Fruit fly (Drosophila melanogaster) whole organism, prepupa: Measurements from ENCODE around the gene CG10959.

Experiments used
- Blimp-1 ChIP-seq: fragments of 200-800 bp; sonication (Bioruptor generic); optimal IDR thresholded peaks from 3 replicates; lab custom pipeline; 2017; ENCODE audit warnings: missing biosample characterization, missing genetic modification characterization, mild to moderate bottlenecking, moderate library complexity, missing genetic modification reagents
- CG10669 ChIP-seq: fragments of 200-800 bp; sonication (Bioruptor generic); optimal IDR thresholded peaks from 3 replicates; lab custom pipeline; 2018; ENCODE audit warnings: missing biosample characterization, mild to moderate bottlenecking, missing genetic modification characterization, moderate library complexity
- CG15336 ChIP-seq: fragments of 200-800 bp; sonication (Bioruptor generic); IDR thresholded peaks from 2 replicates; pipeline ENCODE4 v1.3.6; 2022; ENCODE audit warnings: missing biosample characterization, missing genetic modification characterization
- CG3032 ChIP-seq: fragments of 200-800 bp; optimal IDR thresholded peaks from 2 replicates; lab custom pipeline; 2019; ENCODE audit warnings: missing biosample characterization, mild to moderate bottlenecking, missing genetic modification characterization, moderate library complexity
- CG31627 ChIP-seq: fragments of 200-800 bp; sonication (Bioruptor generic); optimal IDR thresholded peaks from 3 replicates; lab custom pipeline; 2016; ENCODE audit warnings: missing biosample characterization, missing genetic modification characterization
- CG32006 ChIP-seq: fragments of 200-800 bp; sonication (Bioruptor generic); optimal IDR thresholded peaks from 3 replicates; lab custom pipeline; 2017; ENCODE audit warnings: missing biosample characterization, mild to moderate bottlenecking, missing genetic modification characterization
- CG8119 ChIP-seq: fragments of 200-800 bp; sonication (Bioruptor generic); IDR thresholded peaks from 3 replicates; pipeline ENCODE4 v1.3.6; 2022; ENCODE audit warnings: missing biosample characterization, missing genetic modification characterization
- Eip78C ChIP-seq: fragments of 200-800 bp; sonication (Bioruptor generic); peaks from one replicate; lab custom pipeline; 2016; ENCODE audit warnings: missing biosample characterization, missing genetic modification characterization
- Ets21C ChIP-seq: fragments of 200-800 bp; sonication (Bioruptor generic); optimal IDR thresholded peaks from 3 replicates; lab custom pipeline; 2016; ENCODE audit warnings: missing biosample characterization, missing genetic modification characterization
- Sox102F ChIP-seq: fragments of 200-800 bp; sonication (Bioruptor generic); optimal IDR thresholded peaks from 2 replicates; lab custom pipeline; 2016; ENCODE audit warnings: missing biosample characterization, mild to moderate bottlenecking, missing genetic modification characterization
- acj6 ChIP-seq: fragments of 200-800 bp; sonication (Bioruptor generic); optimal IDR thresholded peaks from 3 replicates; lab custom pipeline; 2016; ENCODE audit warnings: missing biosample characterization, missing genetic modification characterization
- net ChIP-seq: fragments of 200-800 bp; sonication (Bioruptor generic); optimal IDR thresholded peaks from 3 replicates; lab custom pipeline; 2016; ENCODE audit warnings: missing biosample characterization, missing genetic modification characterization
- salr ChIP-seq, 2 experiments: fragments of 200-800 bp; sonication (Bioruptor generic); optimal IDR thresholded peaks; 3 replicates each; lab custom pipeline; 2016 to 2018; ENCODE audit warnings: missing biosample characterization in 2 of 2, missing genetic modification characterization in 2 of 2, mild to moderate bottlenecking in 1 of 2
- svp ChIP-seq: fragments of 200-800 bp; sonication (Bioruptor generic); peaks from one replicate; lab custom pipeline; 2016; ENCODE audit warnings: missing biosample characterization, missing genetic modification characterization

DNA sequence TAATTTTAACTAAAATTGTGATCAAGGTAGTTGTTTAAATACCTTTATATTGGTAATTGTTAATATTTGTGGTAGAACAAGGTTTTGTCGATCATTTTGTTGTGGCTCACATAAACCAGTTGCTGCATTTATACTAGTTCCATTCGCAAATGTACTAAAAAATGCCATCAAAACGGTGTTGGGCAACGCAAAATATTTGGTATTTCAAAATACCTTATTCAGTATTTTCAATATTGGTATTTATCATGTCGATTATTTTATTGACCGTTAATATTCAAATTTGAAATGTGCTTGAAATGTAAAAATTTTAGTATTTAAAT is 28.4 kb downstream of the CG10959 start, which contains the start of gene slpr:
- TF ChIP-seq Eip78C (GFP tag; lab: Kevin White, UChicago) (no peak), Ets21C (GFP tag; lab: Kevin White, UChicago) (no peak), CG31627 (GFP tag; lab: Kevin White, UChicago) (no peak), Blimp-1 (GFP tag; lab: Kevin White, UChicago) (no peak), acj6 (GFP tag; lab: Kevin White, UChicago) (no peak), CG8119 (no peak), net (GFP tag; lab: Kevin White, UChicago) (no peak), CG32006 (GFP tag; lab: Kevin White, UChicago) (no peak), salr (GFP tag; optimal IDR thresholded peaks at IDR 0.05; lab: Kevin White, UChicago) (no peak), CG10669 (GFP tag; lab: Kevin White, UChicago) (no peak), CG3032 (tag; lab: Kevin White, UChicago) (no peak), Sox102F (no peak), svp (peak; percentile 60), CG15336 (no peak)
